Fruit fly (Drosophila melanogaster) whole organism, adult: ENCODE data around the gene janA.
A peak's percentile ranks its signal among the peaks of the same experiment; 100 is the strongest.

Source experiments
- CG12768 ChIP-seq: fragments of 200-800 bp; sonication (Bioruptor generic); optimal IDR thresholded peaks from 2 replicates; lab custom pipeline; 2017; ENCODE audit warnings: missing biosample characterization, missing genetic modification characterization, mild to moderate bottlenecking, moderate library complexity, missing genetic modification reagents
- CG1620 ChIP-seq: fragments of 200-800 bp; sonication (Bioruptor generic); optimal IDR thresholded peaks from 2 replicates; lab custom pipeline; 2016; ENCODE audit warnings: missing biosample characterization, missing genetic modification characterization
- Clk ChIP-seq: fragments of 200-800 bp; sonication (Bioruptor generic); optimal IDR thresholded peaks from 2 replicates; lab custom pipeline; 2017; ENCODE audit warnings: missing biosample characterization, missing genetic modification characterization
- Crg-1 ChIP-seq: fragments of 200-800 bp; sonication (Bioruptor generic); optimal IDR thresholded peaks from 2 replicates; lab custom pipeline; 2016; ENCODE audit warnings: missing biosample characterization, missing genetic modification characterization
- Mnt ChIP-seq: fragments of 200-800 bp; sonication (Bioruptor generic); optimal IDR thresholded peaks from 2 replicates; lab custom pipeline; 2016; ENCODE audit warnings: missing biosample characterization, mild to moderate bottlenecking, missing genetic modification characterization
- bab1 ChIP-seq: fragments of 200-800 bp; sonication (Bioruptor generic); optimal IDR thresholded peaks from 3 replicates; lab custom pipeline; 2019; ENCODE audit warnings: missing biosample characterization, mild to moderate bottlenecking, missing genetic modification characterization, moderate library complexity
- cnc ChIP-seq, 2 experiments: fragments of >200 bp; optimal IDR thresholded peaks; 2 replicates each; lab custom pipeline; 2017
- kay ChIP-seq: fragments of 200-800 bp; sonication (Bioruptor generic); peaks from one replicate; lab custom pipeline; 2016; ENCODE audit warnings: missing biosample characterization, missing genetic modification characterization, borderline replicate concordance
- toe ChIP-seq: fragments of 200-800 bp; sonication (Bioruptor generic); optimal IDR thresholded peaks from 2 replicates; lab custom pipeline; 2016; ENCODE audit warnings: missing biosample characterization, missing genetic modification characterization

DNA sequence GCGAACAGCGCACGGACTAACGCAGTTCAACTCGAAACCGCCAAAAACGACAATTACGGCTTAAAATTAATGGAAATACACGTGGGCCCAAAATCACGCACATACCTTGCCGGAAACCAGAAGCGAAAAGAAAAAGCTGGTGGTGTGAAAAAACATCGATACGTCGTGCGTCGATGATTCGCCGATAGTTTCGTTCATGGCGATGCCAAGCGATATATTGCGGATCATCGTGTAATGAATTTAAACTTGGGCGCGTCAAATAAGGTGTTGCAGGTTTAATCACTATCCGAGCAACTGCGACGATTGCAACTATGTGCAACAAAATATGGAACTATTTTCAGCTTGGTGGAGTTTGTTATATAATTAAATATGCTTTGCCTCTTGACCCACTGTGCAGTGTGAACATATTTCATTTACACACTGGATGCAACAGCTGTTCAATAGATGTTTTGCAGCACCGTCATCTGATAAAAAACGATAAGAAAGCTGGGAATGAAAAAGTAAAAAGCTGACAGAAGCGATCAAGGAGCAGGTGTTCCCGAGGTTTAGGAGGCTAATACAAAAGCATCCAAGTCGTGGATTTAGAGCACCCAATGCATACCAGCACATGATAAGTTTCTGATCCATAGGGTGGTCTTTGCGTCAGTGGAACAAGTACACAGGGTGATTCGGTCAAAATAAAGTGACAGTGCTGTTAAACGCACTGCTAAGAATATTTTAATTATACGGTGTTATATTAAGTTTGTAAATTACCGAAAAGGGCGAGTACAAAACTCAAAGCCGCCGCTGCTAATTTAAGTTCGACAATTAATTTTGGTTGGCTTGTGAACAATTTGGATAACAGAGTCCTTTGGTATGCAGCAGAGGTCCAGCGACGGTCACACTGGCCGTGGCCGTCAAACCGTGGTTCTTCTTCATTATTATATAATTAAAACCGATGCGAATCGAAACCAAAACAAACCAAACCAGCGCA, 7.0 kb upstream of the janA start, which contains the start of the genes RpL32 and CG7943:
- TF ChIP-seq bab1 (GFP tag; lab: Kevin White, UChicago) (peak; percentile 97), toe (peak; percentile 98), cnc (optimal IDR thresholded peaks at IDR 0.05; lab: Kevin White, UChicago) (no peak), Clk (peak; percentile 91), CG12768 (peak; percentile 94), Mnt (GFP tag; lab: Kevin White, UChicago) (peak; percentile 95), CG1620 (GFP tag; lab: Kevin White, UChicago) (peak; percentile 96), kay (no peak), Crg-1 (GFP tag; lab: Kevin White, UChicago) (peak; percentile 97)
